Worm (Caenorhabditis elegans) whole organism, L2 larva: ENCODE data around the gene F45E12.5.

Source experiments
- C34F6.9 ChIP-seq: fragments of 150-350 bp; optimal IDR thresholded peaks from 2 replicates; lab custom pipeline; 2014; ENCODE audit warnings: missing biosample characterization, missing genetic modification characterization
- gmeb-1 ChIP-seq: fragments of 150-350 bp; optimal IDR thresholded peaks from 2 replicates; lab custom pipeline; 2014; ENCODE audit warnings: missing biosample characterization, missing genetic modification characterization
- nhr-77 ChIP-seq: fragments of 150-350 bp; optimal IDR thresholded peaks from 2 replicates; lab custom pipeline; 2014; ENCODE audit warnings: missing biosample characterization, missing genetic modification characterization
- sem-4 ChIP-seq: fragments of 150-350 bp; optimal IDR thresholded peaks from 2 replicates; lab custom pipeline; 2014; ENCODE audit warnings: missing biosample characterization, missing genetic modification reagents, missing genetic modification characterization
- sma-3 ChIP-seq: sonication (generic microtip); optimal IDR thresholded peaks from 2 replicates; lab custom pipeline; 2016; ENCODE audit warnings: missing genetic modification reagents, missing genetic modification characterization, missing compliant biosample characterization
- unc-39 ChIP-seq: fragments of 150-350 bp; optimal IDR thresholded peaks from 2 replicates; lab custom pipeline; 2014; ENCODE audit warnings: missing biosample characterization, missing genetic modification characterization
- unc-55 ChIP-seq: fragments of 150-350 bp; sonication (generic microtip); optimal IDR thresholded peaks from 3 replicates; lab custom pipeline; 2014; ENCODE audit warnings: missing biosample characterization, missing genetic modification reagents, missing genetic modification characterization

Gene F45E12.5

ce11 chrII:7264675-7265074 is 45.2 kb downstream of the F45E12.5 start (continued):
- no peak for TF ChIP-seq unc-39
- TF ChIP-seq sma-3 (GFP tag; lab: Kevin White, UChicago), result peak; percentile 12
- TF ChIP-seq unc-55 (GFP tag; lab: Kevin White, UChicago), result no peak
- peak; percentile 42 for TF ChIP-seq gmeb-1
- TF ChIP-seq nhr-77 (tag; lab: Kevin White, UChicago), result no peak

DNA sequence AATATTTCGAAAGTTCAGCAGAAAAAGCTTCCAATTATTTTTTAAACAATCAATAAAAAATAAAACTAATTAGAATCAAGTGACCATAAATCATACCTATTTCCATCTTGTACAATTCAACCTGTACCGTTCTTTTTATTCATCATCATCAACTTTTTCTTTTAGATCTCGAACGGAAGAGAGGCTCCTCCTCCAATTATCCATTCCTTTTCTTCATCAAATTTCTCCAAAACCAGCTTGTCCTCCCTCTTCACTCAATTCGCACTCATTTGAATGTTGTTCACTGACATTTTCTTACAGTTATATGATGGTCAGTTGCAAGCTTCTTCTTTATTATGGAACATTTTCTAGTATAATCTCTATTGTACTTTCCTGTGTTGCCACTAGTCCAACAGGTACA is 48.1 kb downstream of the F45E12.5 start, which contains the start of gene C30G12.4:
TSS of gene C30G12.4 (plus strand) at position 301 of the 400 bp plus-strand sequence.
- TF ChIP-seq sem-4 (tag; lab: Kevin White, UChicago), result no peak
- TF ChIP-seq C34F6.9 (tag; lab: Kevin White, UChicago), result no peak
